Worm (Caenorhabditis elegans) whole organism, L1 larva: ENCODE measurements around the gene str-96.

Experiments
- ceh-90 ChIP-seq: sonication (generic microtip); optimal IDR thresholded peaks from 2 replicates; lab custom pipeline; 2016; ENCODE audit warnings: missing genetic modification characterization, missing compliant biosample characterization
- lin-35 ChIP-seq, 2 experiments: fragments of 150-350 bp; optimal IDR thresholded peaks; 2 replicates each; lab custom pipeline; 2014; ENCODE audit warnings: missing biosample characterization in 2 of 2, missing genetic modification characterization in 2 of 2, missing genetic modification reagents in 2 of 2
- lin-39 ChIP-seq: fragments of 150-350 bp; optimal IDR thresholded peaks from 2 replicates; lab custom pipeline; 2014; ENCODE audit warnings: missing biosample characterization, missing genetic modification reagents, missing genetic modification characterization
- lir-3 ChIP-seq: sonication (generic microtip); optimal IDR thresholded peaks from 2 replicates; lab custom pipeline; 2016; ENCODE audit warnings: mild to moderate bottlenecking, missing genetic modification characterization, moderate library complexity, missing compliant biosample characterization; ENCODE audit not compliant: poor library complexity
- mep-1 ChIP-seq: fragments of 150-350 bp; optimal IDR thresholded peaks from 2 replicates; lab custom pipeline; 2014; ENCODE audit warnings: missing biosample characterization, missing genetic modification characterization
- nhr-76 ChIP-seq: sonication (generic microtip); optimal IDR thresholded peaks from 2 replicates; lab custom pipeline; 2017; ENCODE audit warnings: missing biosample characterization, missing genetic modification characterization
- skn-1 ChIP-seq: fragments of 150-350 bp; optimal IDR thresholded peaks from 2 replicates; lab custom pipeline; 2014; ENCODE audit warnings: missing biosample characterization, missing genetic modification characterization
- unc-62 ChIP-seq: fragments of 150-350 bp; optimal IDR thresholded peaks from 2 replicates; lab custom pipeline; 2014; ENCODE audit warnings: missing biosample characterization, missing genetic modification reagents, missing genetic modification characterization
- ztf-11 ChIP-seq, 2 experiments: sonication (generic microtip); optimal IDR thresholded peaks; 2 replicates each; lab custom pipeline; 2016 to 2017; ENCODE audit warnings: missing genetic modification characterization in 2 of 2, missing biosample characterization in 1 of 2, missing compliant biosample characterization in 1 of 2

DNA sequence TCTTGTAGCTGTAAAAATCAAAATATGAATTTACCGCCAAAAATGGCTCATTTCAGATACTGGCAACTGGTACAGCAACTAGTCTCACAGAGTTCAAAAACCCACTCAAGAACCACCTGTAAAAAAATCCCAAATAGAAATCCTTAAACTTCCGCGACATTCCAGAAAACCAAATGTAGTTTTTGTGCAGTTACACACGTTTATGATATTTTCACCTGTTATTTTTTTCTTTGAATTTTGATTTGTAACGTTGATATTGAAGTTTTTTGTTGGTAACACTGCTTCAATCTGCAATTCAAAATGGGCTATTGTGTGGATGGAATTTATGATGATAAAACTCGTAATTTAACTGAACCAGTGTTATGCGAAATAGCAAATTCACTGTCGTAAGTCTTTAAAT is 39.1 kb upstream of the str-96 start, which contains the start of gene srw-113:
- no peak for TF ChIP-seq lin-35 (GFP tag; optimal IDR thresholded peaks at IDR 0.05; lab: Kevin White, UChicago)
- TF ChIP-seq lir-3 (tag; lab: Kevin White, UChicago): no peak
- no peak for TF ChIP-seq mep-1 (tag; lab: Kevin White, UChicago)
- TF ChIP-seq ceh-90 (tag; lab: Kevin White, UChicago): no peak
- no peak for TF ChIP-seq nhr-76 (tag; lab: Kevin White, UChicago)
- TF ChIP-seq unc-62 (GFP tag; lab: Kevin White, UChicago): no peak
- no peak for TF ChIP-seq ztf-11 (tag; optimal IDR thresholded peaks at IDR 0.05; lab: Kevin White, UChicago)
- no peak for TF ChIP-seq lin-39 (tag; lab: Kevin White, UChicago)
- TF ChIP-seq skn-1 (tag; lab: Kevin White, UChicago): no peak
